Fruit fly (Drosophila melanogaster) Kc167 (cell line): ENCODE data around the gene nis.

Source experiments
- Myc ChIP-seq: fragments of >200 bp; optimal IDR thresholded peaks from 2 replicates; lab custom pipeline; 2017; ENCODE audit warnings: missing external identifiers
- Sin3A ChIP-seq: fragments of >200 bp; optimal IDR thresholded peaks from 2 replicates; lab custom pipeline; 2018; ENCODE audit warnings: missing external identifiers
- h ChIP-seq: fragments of >200 bp; optimal IDR thresholded peaks from 3 replicates; lab custom pipeline; 2018; ENCODE audit warnings: missing external identifiers
- insv ChIP-seq: fragments of >200 bp; optimal IDR thresholded peaks from 3 replicates; lab custom pipeline; 2018; ENCODE audit warnings: missing external identifiers
- psq ChIP-seq: fragments of >200 bp; optimal IDR thresholded peaks from 2 replicates; lab custom pipeline; 2017; ENCODE audit warnings: missing external identifiers
- ttk ChIP-seq: sonication (Bioruptor generic); optimal IDR thresholded peaks from 2 replicates; lab custom pipeline; 2017; ENCODE audit warnings: missing external identifiers

- no peak for TF ChIP-seq insv (lab: Kevin White, UChicago)
- no peak for TF ChIP-seq psq (lab: Kevin White, UChicago)
- no peak for TF ChIP-seq h (lab: Kevin White, UChicago)
- no peak for TF ChIP-seq Sin3A
- TF ChIP-seq ttk (lab: Kevin White, UChicago): no peak
- no peak for TF ChIP-seq Myc
Observed at dm6 chr2L:1538132-1538531, 48.8 kb downstream of the nis start.
